Worm (Caenorhabditis elegans) whole organism, young adult: ENCODE measurements around the gene C04E6.13.

Experiments used
- B0336.3 ChIP-seq: fragments of 200-800 bp; sonication (Bioruptor generic); IDR thresholded peaks from 2 replicates; pipeline ENCODE4 v1.3.6; 2022; ENCODE audit warnings: missing genetic modification characterization, missing compliant biosample characterization
- C17E4.6 ChIP-seq: fragments of 200-800 bp; sonication (Bioruptor generic); IDR thresholded peaks from 2 replicates; pipeline ENCODE4 v1.3.6; 2022; ENCODE audit warnings: missing genetic modification reagents, missing genetic modification characterization, missing compliant biosample characterization
- F22D6.2 ChIP-seq: sonication (generic microtip); optimal IDR thresholded peaks from 2 replicates; lab custom pipeline; 2016; ENCODE audit warnings: mild to moderate bottlenecking, missing genetic modification characterization, missing compliant biosample characterization
- F55B11.4 ChIP-seq: sonication (generic microtip); optimal IDR thresholded peaks from 2 replicates; lab custom pipeline; 2016; ENCODE audit warnings: missing compliant biosample characterization, missing genetic modification characterization, borderline replicate concordance; ENCODE audit not compliant: insufficient read depth
- K11D2.4 ChIP-seq: fragments of 200-800 bp; sonication (Bioruptor generic); IDR thresholded peaks from 2 replicates; pipeline ENCODE4 v1.3.6; 2022; ENCODE audit warnings: missing genetic modification reagents, missing genetic modification characterization, missing compliant biosample characterization
- Y67H2A.10 ChIP-seq: fragments of 200-800 bp; sonication (Bioruptor generic); conservative IDR thresholded peaks from 2 replicates; pipeline ENCODE4 v1.3.6; 2022; ENCODE audit warnings: missing genetic modification reagents, missing genetic modification characterization, missing compliant biosample characterization
- akir-1 ChIP-seq: fragments of 200-800 bp; sonication (Bioruptor generic); optimal IDR thresholded peaks from 2 replicates; lab custom pipeline; 2018; ENCODE audit warnings: mild to moderate bottlenecking, missing genetic modification characterization, moderate library complexity, missing compliant biosample characterization
- ama-1 ChIP-seq, 3 experiments: fragments of 150-350 bp in 1 of 3; sonication (generic microtip) in 2 of 3; optimal IDR thresholded peaks; 2 replicates each; lab custom pipeline; 2014 to 2018; ENCODE audit warnings: missing biosample characterization in 2 of 3, missing genetic modification characterization in 2 of 3, missing genetic modification reagents in 2 of 3
- atf-7 ChIP-seq: sonication (generic microtip); optimal IDR thresholded peaks from 2 replicates; lab custom pipeline; 2017; ENCODE audit warnings: mild to moderate bottlenecking, missing genetic modification characterization, missing compliant biosample characterization
- attf-6 ChIP-seq: fragments of 200-800 bp; sonication (Bioruptor generic); IDR thresholded peaks from 2 replicates; pipeline ENCODE4 v1.3.6; 2022; ENCODE audit warnings: missing genetic modification reagents, missing genetic modification characterization, missing compliant biosample characterization
- ccch-3 ChIP-seq: fragments of 200-800 bp; sonication (Bioruptor generic); optimal IDR thresholded peaks from 2 replicates; lab custom pipeline; 2018; ENCODE audit warnings: mild to moderate bottlenecking, missing genetic modification characterization, missing compliant biosample characterization
- cebp-2 ChIP-seq: fragments of 200-800 bp; sonication (Bioruptor generic); IDR thresholded peaks from 2 replicates; pipeline ENCODE4 v1.3.6; 2022; ENCODE audit warnings: missing genetic modification characterization, missing compliant biosample characterization
- chd-7 ChIP-seq: sonication (generic microtip); optimal IDR thresholded peaks from 2 replicates; lab custom pipeline; 2016; ENCODE audit warnings: mild to moderate bottlenecking, missing genetic modification characterization, moderate library complexity, missing compliant biosample characterization
- die-1 ChIP-seq: sonication (generic microtip); optimal IDR thresholded peaks from 2 replicates; lab custom pipeline; 2016; ENCODE audit warnings: missing genotype, mild to moderate bottlenecking, missing genetic modification characterization, missing compliant biosample characterization
- hrde-1 ChIP-seq: sonication (generic microtip); optimal IDR thresholded peaks from 2 replicates; lab custom pipeline; 2016; ENCODE audit warnings: missing genetic modification characterization, mild to moderate bottlenecking, missing compliant biosample characterization, moderate library complexity, missing genotype, missing genetic modification reagents, borderline replicate concordance
- lin-54 ChIP-seq: fragments of 200-800 bp; sonication (Bioruptor generic); optimal IDR thresholded peaks from 2 replicates; lab custom pipeline; 2018; ENCODE audit warnings: mild to moderate bottlenecking, missing genetic modification characterization, missing compliant biosample characterization
- lsl-1 ChIP-seq: fragments of 200-800 bp; sonication (Bioruptor generic); optimal IDR thresholded peaks from 2 replicates; lab custom pipeline; 2018; ENCODE audit warnings: mild to moderate bottlenecking, missing genetic modification characterization, moderate library complexity, missing compliant biosample characterization
- lsy-27 ChIP-seq: sonication (generic microtip); optimal IDR thresholded peaks from 2 replicates; lab custom pipeline; 2017; ENCODE audit warnings: missing genetic modification characterization, mild to moderate bottlenecking, missing compliant biosample characterization, antibody characterized with exemption, missing genotype, borderline replicate concordance; ENCODE audit not compliant: insufficient read depth
- madf-8 ChIP-seq: fragments of 200-800 bp; sonication (Bioruptor generic); conservative IDR thresholded peaks from 2 replicates; pipeline ENCODE4 v1.3.6; 2022; ENCODE audit warnings: missing genetic modification reagents, missing genetic modification characterization, missing compliant biosample characterization
- mel-28 ChIP-seq: sonication (generic microtip); optimal IDR thresholded peaks from 2 replicates; lab custom pipeline; 2016; ENCODE audit warnings: borderline replicate concordance, mild to moderate bottlenecking, missing genetic modification characterization, missing compliant biosample characterization
- mxl-1 ChIP-seq: sonication (generic microtip); optimal IDR thresholded peaks from 2 replicates; lab custom pipeline; 2016; ENCODE audit warnings: missing genetic modification characterization, missing compliant biosample characterization
- nfya-2 ChIP-seq: fragments of 200-800 bp; sonication (Bioruptor generic); IDR thresholded peaks from 2 replicates; pipeline ENCODE4 v1.3.6; 2022; ENCODE audit warnings: missing genetic modification reagents, missing genetic modification characterization, missing compliant biosample characterization
- nhr-80 ChIP-seq: sonication (generic microtip); optimal IDR thresholded peaks from 2 replicates; lab custom pipeline; 2016; ENCODE audit warnings: missing genetic modification characterization, missing compliant biosample characterization
- nhr-90 ChIP-seq: sonication (generic microtip); optimal IDR thresholded peaks from 2 replicates; lab custom pipeline; 2016; ENCODE audit warnings: missing genotype, mild to moderate bottlenecking, missing genetic modification characterization, missing compliant biosample characterization
- rec-8 ChIP-seq, 2 experiments: sonication (generic microtip); optimal IDR thresholded peaks; 2 replicates each; lab custom pipeline; 2016; ENCODE audit warnings: mild to moderate bottlenecking in 2 of 2, missing genetic modification characterization in 2 of 2, missing genetic modification reagents in 2 of 2, missing genotype in 2 of 2, missing biosample characterization in 1 of 2, missing compliant biosample characterization in 1 of 2, moderate library complexity in 1 of 2
- sdz-38 ChIP-seq: sonication (generic microtip); optimal IDR thresholded peaks from 2 replicates; lab custom pipeline; 2016; ENCODE audit warnings: missing genotype, missing genetic modification characterization, missing compliant biosample characterization
- snpc-1.1 ChIP-seq: sonication (generic microtip); optimal IDR thresholded peaks from 2 replicates; lab custom pipeline; 2017; ENCODE audit warnings: missing genetic modification characterization, mild to moderate bottlenecking, missing compliant biosample characterization, antibody characterized with exemption, moderate library complexity, missing genotype, missing genetic modification reagents; ENCODE audit not compliant: insufficient read depth
- snpc-4 ChIP-seq, 5 experiments: fragments of 150-350 bp in 1 of 5; sonication (generic microtip) in 4 of 5; optimal IDR thresholded peaks; 2 replicates each; lab custom pipeline; 2014 to 2018; ENCODE audit warnings: missing genetic modification characterization in 5 of 5, missing biosample characterization in 3 of 5, antibody characterized with exemption in 2 of 5, mild to moderate bottlenecking in 2 of 5, missing compliant biosample characterization in 2 of 5, missing genotype in 2 of 5, moderate library complexity in 2 of 5, missing genetic modification reagents in 1 of 5
- somi-1 ChIP-seq: fragments of 200-800 bp; sonication (Bioruptor generic); optimal IDR thresholded peaks from 2 replicates; lab custom pipeline; 2018; ENCODE audit warnings: mild to moderate bottlenecking, missing genetic modification characterization, missing compliant biosample characterization
- ztf-18 ChIP-seq: sonication (generic microtip); optimal IDR thresholded peaks from 2 replicates; lab custom pipeline; 2016; ENCODE audit warnings: missing genotype, mild to moderate bottlenecking, missing genetic modification characterization, missing compliant biosample characterization
- ztf-25 ChIP-seq: fragments of 200-800 bp; sonication (Bioruptor generic); IDR thresholded peaks from 2 replicates; pipeline ENCODE4 v1.3.6; 2022; ENCODE audit warnings: missing genetic modification reagents, missing genetic modification characterization, missing compliant biosample characterization
- ztf-26 ChIP-seq: sonication (generic microtip); optimal IDR thresholded peaks from 2 replicates; lab custom pipeline; 2017; ENCODE audit warnings: missing genetic modification characterization, missing compliant biosample characterization
- ztf-6 ChIP-seq: fragments of 200-800 bp; sonication (Bioruptor generic); IDR thresholded peaks from 2 replicates; pipeline ENCODE4 v1.3.6; 2022; ENCODE audit warnings: missing genetic modification reagents, missing genetic modification characterization, missing compliant biosample characterization

C04E6.13 gene

ce11 chrV:5895021-5895420, 17.5 kb upstream of the C04E6.13 start, which contains the start of gene grd-9:
Gene grd-9, plus strand, starts transcription at chrV:5895321.
- TF ChIP-seq lsy-27 (tag; lab: Kevin White, UChicago) (no peak), K11D2.4 (GFP tag; lab: Robert Waterston, UW) (no peak), lsl-1 (GFP tag; lab: Kevin White, UChicago) (no peak)

- no peak for TF ChIP-seq rec-8 (tag; optimal IDR thresholded peaks at IDR 0.05; lab: Kevin White, UChicago)
- TF ChIP-seq Y67H2A.10 (GFP tag; lab: Robert Waterston, UW): no peak
- TF ChIP-seq ama-1 (optimal IDR thresholded peaks at IDR 0.05; lab: Kevin White, UChicago): no peak
- TF ChIP-seq ama-1 (GFP tag; optimal IDR thresholded peaks at IDR 0.05; lab: Kevin White, UChicago): no peak
- no peak for TF ChIP-seq die-1
- TF ChIP-seq akir-1 (GFP tag; lab: Kevin White, UChicago): no peak
- TF ChIP-seq lin-54: no peak
- no peak for TF ChIP-seq madf-8 (GFP tag; lab: Robert Waterston, UW)
- no peak for TF ChIP-seq F55B11.4
- TF ChIP-seq ztf-25 (GFP tag; lab: Robert Waterston, UW): no peak
- TF ChIP-seq hrde-1: no peak
- TF ChIP-seq F22D6.2 (tag; lab: Kevin White, UChicago): no peak
- no peak for TF ChIP-seq ztf-18 (tag; lab: Kevin White, UChicago)
- no peak for TF ChIP-seq nhr-80
- TF ChIP-seq mxl-1 (tag; lab: Kevin White, UChicago): no peak
- TF ChIP-seq somi-1 (GFP tag; lab: Kevin White, UChicago): no peak
- no peak for TF ChIP-seq attf-6 (GFP tag; lab: Robert Waterston, UW)
- TF ChIP-seq sdz-38 (tag; lab: Kevin White, UChicago): no peak
- TF ChIP-seq, all 124 proteins: peak for 0
These were observed 12.6 kb upstream of the C04E6.13 start, which contains the start of gene srd-16 for ce11 chrV:5899940-5900339. Gene srd-16, minus strand, starts transcription at chrV:5900040.

ce11 chrV:5901833-5902232, 10.7 kb upstream of the C04E6.13 start, which contains the start of gene C04E6.5:
Gene C04E6.5, plus strand, starts transcription at chrV:5902133.
- TF ChIP-seq lsl-1 (GFP tag; lab: Kevin White, UChicago): no peak
- TF ChIP-seq nhr-90 (tag; lab: Kevin White, UChicago): no peak
- TF ChIP-seq K11D2.4 (GFP tag; lab: Robert Waterston, UW): no peak
- TF ChIP-seq ccch-3: no peak
- no peak for TF ChIP-seq nfya-2 (GFP tag; lab: Robert Waterston, UW)
- TF ChIP-seq B0336.3: no peak
- no peak for TF ChIP-seq atf-7
- no peak for TF ChIP-seq snpc-1.1 (tag; lab: Kevin White, UChicago)
- TF ChIP-seq snpc-4 (GFP tag; optimal IDR thresholded peaks at IDR 0.05; lab: Kevin White, UChicago): no peak
- no peak for TF ChIP-seq snpc-4 (tag; optimal IDR thresholded peaks at IDR 0.05; lab: Kevin White, UChicago)
- no peak for TF ChIP-seq ztf-6 (GFP tag; lab: Robert Waterston, UW)
- no peak for TF ChIP-seq C17E4.6 (GFP tag; lab: Robert Waterston, UW)
- TF ChIP-seq cebp-2: no peak
- TF ChIP-seq mel-28 (tag; lab: Kevin White, UChicago): no peak
- no peak for TF ChIP-seq chd-7 (tag; lab: Kevin White, UChicago)

ce11 chrV:5906252-5906651, 6.3 kb upstream of the C04E6.13 start, which contains the start of gene srd-15:
Gene srd-15, minus strand, starts transcription at chrV:5906352.
- TF ChIP-seq ztf-26 (tag; lab: Kevin White, UChicago): no peak
- TF ChIP-seq atf-7: no peak
- no peak for TF ChIP-seq F22D6.2 (tag; lab: Kevin White, UChicago)
